Fruit fly (Drosophila melanogaster) whole organism, embryonic: ENCODE measurements around the gene CG7714.

Experiments used
- Ada2b ChIP-seq: fragments of 200-800 bp; sonication (Bioruptor generic); IDR thresholded peaks from 2 replicates; pipeline ENCODE4 v1.3.6; 2022; ENCODE audit warnings: missing biosample characterization, missing genetic modification characterization
- Atf3 ChIP-seq: fragments of 200-800 bp; sonication (Bioruptor generic); optimal IDR thresholded peaks from 3 replicates; lab custom pipeline; 2016; ENCODE audit warnings: missing biosample characterization, missing genetic modification characterization
- B-H2 ChIP-seq: fragments of 200-800 bp; sonication (Bioruptor generic); optimal IDR thresholded peaks from 2 replicates; lab custom pipeline; 2018; ENCODE audit warnings: missing biosample characterization, mild to moderate bottlenecking, missing genetic modification characterization
- C15 ChIP-seq: fragments of 200-800 bp; sonication (Bioruptor generic); IDR thresholded peaks from 3 replicates; pipeline ENCODE4 v1.3.6; 2022; ENCODE audit warnings: missing biosample characterization, missing genetic modification characterization
- CG1024 ChIP-seq: fragments of 200-800 bp; sonication (Bioruptor generic); IDR thresholded peaks from 2 replicates; pipeline ENCODE4 v1.3.6; 2022; ENCODE audit warnings: missing biosample characterization, missing genetic modification characterization
- CG10321 ChIP-seq: fragments of 200-800 bp; sonication (Bioruptor generic); IDR thresholded peaks from 2 replicates; pipeline ENCODE4 v1.3.6; 2022; ENCODE audit warnings: missing biosample characterization, missing genetic modification characterization
- CG10543 ChIP-seq: fragments of 200-800 bp; sonication (Bioruptor generic); optimal IDR thresholded peaks from 3 replicates; lab custom pipeline; 2017; ENCODE audit warnings: missing biosample characterization, mild to moderate bottlenecking, missing genetic modification characterization, moderate library complexity
- CG1233 ChIP-seq: fragments of 200-800 bp; sonication (Bioruptor generic); optimal IDR thresholded peaks from 4 replicates; lab custom pipeline; 2018; ENCODE audit warnings: missing biosample characterization, mild to moderate bottlenecking, missing genetic modification characterization
- CG13424 ChIP-seq: fragments of 200-800 bp; sonication (Bioruptor generic); optimal IDR thresholded peaks from 2 replicates; lab custom pipeline; 2019; ENCODE audit warnings: missing biosample characterization, mild to moderate bottlenecking, missing genetic modification characterization, moderate library complexity
- CG14965 ChIP-seq: fragments of 200-800 bp; sonication (Bioruptor generic); optimal IDR thresholded peaks from 2 replicates; lab custom pipeline; 2016; ENCODE audit warnings: missing biosample characterization, missing genetic modification characterization, borderline replicate concordance
- CG15011 ChIP-seq: fragments of 200-800 bp; sonication (Bioruptor generic); optimal IDR thresholded peaks from 3 replicates; lab custom pipeline; 2018; ENCODE audit warnings: missing biosample characterization, mild to moderate bottlenecking, missing genetic modification characterization
- CG1529 ChIP-seq: fragments of 200-800 bp; sonication (Bioruptor generic); optimal IDR thresholded peaks from 3 replicates; lab custom pipeline; 2018; ENCODE audit warnings: missing biosample characterization, missing genetic modification characterization
- CG17359 ChIP-seq: fragments of 200-800 bp; sonication (Bioruptor generic); optimal IDR thresholded peaks from 3 replicates; lab custom pipeline; 2018; ENCODE audit warnings: missing biosample characterization, mild to moderate bottlenecking, missing genetic modification characterization, moderate library complexity
- CG17385 ChIP-seq: fragments of 200-800 bp; sonication (Bioruptor generic); optimal IDR thresholded peaks from 3 replicates; lab custom pipeline; 2018; ENCODE audit warnings: missing biosample characterization, mild to moderate bottlenecking, missing genetic modification characterization
- CG18619 ChIP-seq: fragments of 200-800 bp; sonication (Bioruptor generic); optimal IDR thresholded peaks from 3 replicates; lab custom pipeline; 2017; ENCODE audit warnings: missing biosample characterization, mild to moderate bottlenecking, missing genetic modification characterization
- CG3407 ChIP-seq: fragments of 200-800 bp; sonication (Bioruptor generic); optimal IDR thresholded peaks from 2 replicates; lab custom pipeline; 2018; ENCODE audit warnings: missing biosample characterization, mild to moderate bottlenecking, missing genetic modification characterization
- CG3838 ChIP-seq: fragments of 200-800 bp; sonication (Bioruptor generic); optimal IDR thresholded peaks from 3 replicates; lab custom pipeline; 2016; ENCODE audit warnings: missing biosample characterization, missing genetic modification characterization
- CG4617 ChIP-seq: fragments of 200-800 bp; sonication (Bioruptor generic); optimal IDR thresholded peaks from 3 replicates; lab custom pipeline; 2016; ENCODE audit warnings: missing biosample characterization, missing genetic modification characterization, borderline replicate concordance
- CG4730 ChIP-seq: fragments of 200-800 bp; sonication (Bioruptor generic); IDR thresholded peaks from 2 replicates; pipeline ENCODE4 v1.3.6; 2022; ENCODE audit warnings: missing biosample characterization, missing genetic modification characterization
- CG7963 ChIP-seq: fragments of 200-800 bp; sonication (Bioruptor generic); IDR thresholded peaks from 3 replicates; pipeline ENCODE4 v1.3.6; 2022; ENCODE audit warnings: missing biosample characterization, missing genetic modification characterization; ENCODE audit not compliant: partially characterized antibody
- CG8924 ChIP-seq: fragments of 200-800 bp; optimal IDR thresholded peaks from 3 replicates; lab custom pipeline; 2019; ENCODE audit warnings: missing biosample characterization, mild to moderate bottlenecking, missing genetic modification characterization, moderate library complexity
- CG9817 ChIP-seq: fragments of 200-800 bp; sonication (Bioruptor generic); optimal IDR thresholded peaks from 2 replicates; lab custom pipeline; 2018; ENCODE audit warnings: missing biosample characterization, mild to moderate bottlenecking, missing genetic modification characterization, moderate library complexity
- CG9932 ChIP-seq: fragments of 200-800 bp; sonication (Bioruptor generic); IDR thresholded peaks from 2 replicates; pipeline ENCODE4 v1.3.6; 2022; ENCODE audit warnings: missing biosample characterization, missing genetic modification characterization
- Fer1 ChIP-seq: fragments of 200-800 bp; sonication (Bioruptor generic); optimal IDR thresholded peaks from 2 replicates; lab custom pipeline; 2017; ENCODE audit warnings: missing biosample characterization, mild to moderate bottlenecking, missing genetic modification characterization
- GATAe ChIP-seq: fragments of 200-800 bp; sonication (Bioruptor generic); conservative IDR thresholded peaks from 2 replicates; pipeline ENCODE4 v1.3.6; 2022; ENCODE audit warnings: missing biosample characterization, missing genetic modification characterization
- Gug ChIP-seq: fragments of 200-800 bp; sonication (Bioruptor generic); IDR thresholded peaks from 4 replicates; pipeline ENCODE4 v1.3.6; 2022; ENCODE audit warnings: missing biosample characterization, missing genetic modification characterization
- Hr3 ChIP-seq: fragments of 200-800 bp; sonication (Bioruptor generic); optimal IDR thresholded peaks from 3 replicates; lab custom pipeline; 2016; ENCODE audit warnings: missing biosample characterization, missing genetic modification characterization
- Hr39 ChIP-seq: fragments of >200 bp; optimal IDR thresholded peaks from 2 replicates; lab custom pipeline; 2017
- Jarid2 ChIP-seq: fragments of 200-800 bp; sonication (Bioruptor generic); optimal IDR thresholded peaks from 3 replicates; lab custom pipeline; 2017; ENCODE audit warnings: mild to moderate bottlenecking, missing biosample characterization, missing genetic modification reagents, missing genetic modification characterization
- Lpt ChIP-seq: fragments of >200 bp; optimal IDR thresholded peaks from 2 replicates; lab custom pipeline; 2018; ENCODE audit warnings: missing biosample characterization, missing genetic modification characterization
- Meics ChIP-seq: fragments of 200-800 bp; sonication (Bioruptor generic); optimal IDR thresholded peaks from 2 replicates; lab custom pipeline; 2017; ENCODE audit warnings: missing biosample characterization, mild to moderate bottlenecking, missing genetic modification characterization
- Ptx1 ChIP-seq: fragments of 200-800 bp; sonication (Bioruptor generic); IDR thresholded peaks from 2 replicates; pipeline ENCODE4 v1.3.6; 2022; ENCODE audit warnings: missing biosample characterization, missing genetic modification characterization
- amos ChIP-seq: fragments of 200-800 bp; sonication (Bioruptor generic); IDR thresholded peaks from 2 replicates; pipeline ENCODE4 v1.3.6; 2022; ENCODE audit warnings: missing biosample characterization, missing genetic modification characterization; ENCODE audit not compliant: partially characterized antibody
- crol ChIP-seq: fragments of 200-800 bp; sonication (Bioruptor generic); IDR thresholded peaks from 2 replicates; pipeline ENCODE4 v1.3.6; 2022; ENCODE audit warnings: missing biosample characterization, missing genetic modification characterization
- dan ChIP-seq: fragments of 200-800 bp; sonication (Bioruptor generic); IDR thresholded peaks from 2 replicates; pipeline ENCODE4 v1.3.6; 2022; ENCODE audit warnings: missing biosample characterization, missing genetic modification characterization
- disco-r ChIP-seq: fragments of 200-800 bp; sonication (Bioruptor generic); optimal IDR thresholded peaks from 2 replicates; lab custom pipeline; 2016; ENCODE audit warnings: missing biosample characterization, missing genetic modification characterization
- dm ChIP-seq: fragments of 200-800 bp; sonication (Bioruptor generic); optimal IDR thresholded peaks from 3 replicates; lab custom pipeline; 2016; ENCODE audit warnings: missing biosample characterization, missing genetic modification characterization
- emc ChIP-seq: fragments of 200-800 bp; sonication (Bioruptor generic); optimal IDR thresholded peaks from 2 replicates; lab custom pipeline; 2016; ENCODE audit warnings: missing biosample characterization, missing genetic modification characterization
- en ChIP-seq: fragments of 200-800 bp; sonication (Bioruptor generic); optimal IDR thresholded peaks from 2 replicates; lab custom pipeline; 2016; ENCODE audit warnings: missing biosample characterization, missing genetic modification characterization
- fu2 ChIP-seq: fragments of 200-800 bp; sonication (Bioruptor generic); optimal IDR thresholded peaks from 2 replicates; lab custom pipeline; 2016; ENCODE audit warnings: missing biosample characterization, missing genetic modification characterization
- jigr1 ChIP-seq: fragments of 200-800 bp; sonication (Bioruptor generic); IDR thresholded peaks from 3 replicates; pipeline ENCODE4 v1.3.6; 2022; ENCODE audit warnings: missing biosample characterization, missing genetic modification characterization
- jumu ChIP-seq: fragments of 200-800 bp; sonication (Bioruptor generic); optimal IDR thresholded peaks from 3 replicates; lab custom pipeline; 2016; ENCODE audit warnings: missing biosample characterization, missing genetic modification characterization
- org-1 ChIP-seq: fragments of 200-800 bp; sonication (Bioruptor generic); optimal IDR thresholded peaks from 2 replicates; lab custom pipeline; 2017; ENCODE audit warnings: missing biosample characterization, missing genetic modification characterization
- pan ChIP-seq, 4 experiments: fragments of >200 bp in 3 of 4; fragments of 200-800 bp in 1 of 4; sonication (Bioruptor generic) in 1 of 4; optimal IDR thresholded peaks in 3 of 4; IDR thresholded peaks in 1 of 4; 2 replicates each; pipeline versions ENCODE4 v1.3.6 to Lab custom; 2017 to 2022; ENCODE audit warnings: missing biosample characterization in 2 of 4, missing genetic modification characterization in 2 of 4, mixed read lengths in 1 of 4
- rib ChIP-seq: fragments of 200-800 bp; sonication (Bioruptor generic); IDR thresholded peaks from 2 replicates; pipeline ENCODE4 v1.3.6; 2022; ENCODE audit warnings: missing biosample characterization, missing genetic modification characterization
- sisA ChIP-seq: fragments of 200-800 bp; sonication (Bioruptor generic); IDR thresholded peaks from 2 replicates; pipeline ENCODE4 v1.3.6; 2022; ENCODE audit warnings: missing biosample characterization, missing genetic modification characterization
- slp2 ChIP-seq: fragments of 200-800 bp; sonication (Bioruptor generic); optimal IDR thresholded peaks from 2 replicates; lab custom pipeline; 2016; ENCODE audit warnings: missing biosample characterization, missing genetic modification characterization
- sr ChIP-seq: fragments of 200-800 bp; sonication (Bioruptor generic); IDR thresholded peaks from 3 replicates; pipeline ENCODE4 v1.3.6; 2022; ENCODE audit warnings: missing biosample characterization, missing genetic modification characterization
- ssp ChIP-seq: fragments of 200-800 bp; sonication (Bioruptor generic); IDR thresholded peaks from 2 replicates; pipeline ENCODE4 v1.3.6; 2022; ENCODE audit warnings: missing biosample characterization, missing genetic modification characterization
- vfl ChIP-seq: fragments of 200-800 bp; sonication (Bioruptor generic); optimal IDR thresholded peaks from 2 replicates; lab custom pipeline; 2016; ENCODE audit warnings: missing biosample characterization, missing genetic modification characterization
- zfh2 ChIP-seq: fragments of 200-800 bp; sonication (Bioruptor generic); optimal IDR thresholded peaks from 2 replicates; lab custom pipeline; 2016; ENCODE audit warnings: missing biosample characterization, missing genetic modification characterization

The CG7714 gene

DNA sequence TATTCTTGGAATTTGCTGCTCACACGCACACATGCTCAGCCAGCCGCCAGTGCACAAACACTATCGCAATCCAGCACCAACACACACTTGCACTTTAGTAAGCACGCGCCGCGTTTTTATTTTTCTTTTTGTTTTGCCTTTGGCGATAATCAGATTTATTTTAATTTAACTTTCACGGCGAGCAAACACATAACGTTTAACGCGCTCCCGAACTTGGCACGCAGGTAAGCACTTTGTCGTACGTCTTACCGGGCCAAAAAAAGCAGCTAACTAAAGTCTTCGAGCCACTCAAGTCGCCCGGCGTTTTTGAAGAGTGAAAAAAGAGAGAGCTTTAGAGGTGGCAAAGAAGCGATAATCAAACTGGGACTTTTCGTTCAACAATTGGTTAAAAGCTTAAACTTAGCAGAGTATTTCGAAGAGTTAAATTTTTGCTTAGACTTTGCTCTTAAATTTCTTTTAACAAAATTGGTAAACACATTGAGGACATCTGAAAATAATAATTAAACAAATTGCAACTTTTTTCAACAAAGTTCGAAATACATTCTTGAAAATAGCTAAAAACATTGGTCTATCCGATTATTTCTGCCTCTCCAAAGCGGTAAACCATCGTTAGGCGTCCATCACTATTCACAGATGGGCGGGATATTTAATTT, 17.2 kb upstream of the CG7714 start, which contains the start of gene Mekk1 (continued):
- no peak for TF ChIP-seq CG7963
- peak; percentile 72 for TF ChIP-seq Jarid2 (GFP tag; lab: Kevin White, UChicago)
- peak; percentile 60 for TF ChIP-seq CG9817
- TF ChIP-seq C15: no peak
- no peak for TF ChIP-seq CG1024 (GFP tag; lab: Robert Waterston, UW)
- TF ChIP-seq slp2 (GFP tag; lab: Kevin White, UChicago): no peak
- TF ChIP-seq CG14965: no peak
- TF ChIP-seq CG1233 (GFP tag; lab: Kevin White, UChicago): no peak
- TF ChIP-seq CG17359 (tag; lab: Kevin White, UChicago): peak; percentile 29
- TF ChIP-seq jumu (GFP tag; lab: Kevin White, UChicago): peak; percentile 53
- TF ChIP-seq CG17385 (GFP tag; lab: Kevin White, UChicago): no peak
- no peak for TF ChIP-seq Atf3 (GFP tag; lab: Kevin White, UChicago)
- no peak for TF ChIP-seq CG1529 (GFP tag; lab: Kevin White, UChicago)
- peak; percentile 12 for TF ChIP-seq Hr3 (GFP tag; lab: Kevin White, UChicago)
- no peak for TF ChIP-seq CG3407 (GFP tag; lab: Kevin White, UChicago)
- peak; percentile 64 for TF ChIP-seq zfh2
- peak; percentile 52 for TF ChIP-seq amos (GFP tag; lab: Robert Waterston, UW)
- no peak for TF ChIP-seq Ada2b (GFP tag; lab: Robert Waterston, UW)
- no peak for TF ChIP-seq Lpt
- peak; percentile 42 for TF ChIP-seq B-H2 (GFP tag; lab: Kevin White, UChicago)
- TF ChIP-seq dan (GFP tag; lab: Robert Waterston, UW): no peak
- peak; percentile 76 for TF ChIP-seq CG9932
- TF ChIP-seq Ptx1 (GFP tag; lab: Robert Waterston, UW): peak; percentile 49
- TF ChIP-seq dm (GFP tag; lab: Kevin White, UChicago): no peak
- no peak for TF ChIP-seq CG4730 (GFP tag; lab: Robert Waterston, UW)
- TF ChIP-seq CG15011 (GFP tag; lab: Kevin White, UChicago): no peak
- TF ChIP-seq CG13424 (tag; lab: Kevin White, UChicago): peak; percentile 74
- peak; percentile 56 for TF ChIP-seq Meics (GFP tag; lab: Kevin White, UChicago)
- TF ChIP-seq CG4617 (GFP tag; lab: Kevin White, UChicago): peak; percentile 4
- TF ChIP-seq CG10321 (GFP tag; lab: Robert Waterston, UW): no peak
- no peak for TF ChIP-seq en (GFP tag; lab: Kevin White, UChicago)
- TF ChIP-seq vfl (GFP tag; lab: Kevin White, UChicago): peak; percentile 30
- TF ChIP-seq crol: no peak
- TF ChIP-seq CG10543: peak; percentile 71
- TF ChIP-seq emc: no peak
- peak; percentile 13 for TF ChIP-seq CG18619
- no peak for TF ChIP-seq disco-r (GFP tag; lab: Kevin White, UChicago)
- TF ChIP-seq CG8924 (tag; lab: Kevin White, UChicago): peak; percentile 2
- TF ChIP-seq GATAe (GFP tag; lab: Robert Waterston, UW): no peak
- TF ChIP-seq CG3838 (GFP tag; lab: Kevin White, UChicago): no peak
- no peak for TF ChIP-seq jigr1
- no peak; the same call in 3 of the 4 replicates for TF ChIP-seq Gug
- no peak for TF ChIP-seq ssp (GFP tag; lab: Robert Waterston, UW)
- no peak for TF ChIP-seq org-1 (GFP tag; lab: Kevin White, UChicago)
- no peak for TF ChIP-seq sr (GFP tag; lab: Robert Waterston, UW)
- peak; percentile 66 for TF ChIP-seq fu2 (GFP tag; lab: Kevin White, UChicago)
- no peak for TF ChIP-seq Hr39 (lab: Kevin White, UChicago)
- no peak for TF ChIP-seq rib
- TF ChIP-seq pan (optimal IDR thresholded peaks at IDR 0.05; lab: Kevin White, UChicago): no peak
- no peak for TF ChIP-seq pan (GFP tag; optimal IDR thresholded peaks at IDR 0.05 in 1 of 2, IDR thresholded peaks at IDR 0.05 in 1 of 2)
- TF ChIP-seq Fer1: peak; percentile 73
- TF ChIP-seq sisA (GFP tag; lab: Robert Waterston, UW): no peak
